Fruit fly (Drosophila melanogaster): ENCODE measurements around the gene Polr2J.

dm6 chr2L:17378767-17379301, 31.4 kb downstream of the Polr2J start:
- TF ChIP-seq Scr (GFP tag; IDR thresholded peaks at IDR 0.05; ENCODE audit: partially characterized antibody) (no peak), E2f2 (GFP tag; IDR thresholded peaks at IDR 0.05) (peak; percentile 78), CG7357 (GFP tag; IDR thresholded peaks at IDR 0.05) (peak; percentile 87), CG2889 (GFP tag; IDR thresholded peaks at IDR 0.05) (peak; percentile 94), corto (GFP tag; optimal IDR thresholded peaks at IDR 0.05) (no peak), CG17361 (GFP tag; IDR thresholded peaks at IDR 0.05) (peak; percentile 98)
